Worm (Caenorhabditis elegans) whole organism, young adult: ENCODE results near the gene try-5.

ENCODE experiments used
- B0035.1 ChIP-seq: sonication (generic microtip); optimal IDR thresholded peaks from 2 replicates; lab custom pipeline; 2016; ENCODE audit warnings: missing genetic modification characterization, mild to moderate bottlenecking, missing compliant biosample characterization, missing genotype, missing genetic modification reagents
- C06A6.2 ChIP-seq: fragments of 200-800 bp; sonication (Bioruptor generic); conservative IDR thresholded peaks from 2 replicates; pipeline ENCODE4 v1.3.6; 2022; ENCODE audit warnings: missing genetic modification characterization, missing compliant biosample characterization
- C17E4.6 ChIP-seq: fragments of 200-800 bp; sonication (Bioruptor generic); IDR thresholded peaks from 2 replicates; pipeline ENCODE4 v1.3.6; 2022; ENCODE audit warnings: missing genetic modification reagents, missing genetic modification characterization, missing compliant biosample characterization
- F37B4.10 ChIP-seq: fragments of 200-800 bp; sonication (Bioruptor generic); IDR thresholded peaks from 2 replicates; pipeline ENCODE4 v1.3.6; 2022; ENCODE audit warnings: missing genetic modification characterization, missing compliant biosample characterization
- F49E8.2 ChIP-seq: sonication (generic microtip); optimal IDR thresholded peaks from 3 replicates; lab custom pipeline; 2017; ENCODE audit warnings: missing genetic modification characterization, mild to moderate bottlenecking, missing compliant biosample characterization, antibody characterized with exemption, moderate library complexity; ENCODE audit not compliant: insufficient read depth
- F57A8.1 ChIP-seq: fragments of 200-800 bp; sonication (Bioruptor generic); optimal IDR thresholded peaks from 2 replicates; lab custom pipeline; 2018; ENCODE audit warnings: mild to moderate bottlenecking, missing genetic modification characterization, moderate library complexity, missing compliant biosample characterization
- Y79H2A.3 ChIP-seq: fragments of 200-800 bp; sonication (Bioruptor generic); conservative IDR thresholded peaks from 2 replicates; pipeline ENCODE4 v1.3.6; 2022; ENCODE audit warnings: missing genetic modification reagents, missing genetic modification characterization, missing compliant biosample characterization
- ama-1 ChIP-seq, 3 experiments: fragments of 150-350 bp in 1 of 3; sonication (generic microtip) in 2 of 3; optimal IDR thresholded peaks; 2 replicates each; lab custom pipeline; 2014 to 2018; ENCODE audit warnings: missing biosample characterization in 2 of 3, missing genetic modification characterization in 2 of 3, missing genetic modification reagents in 2 of 3
- aptf-2 ChIP-seq: fragments of 200-800 bp; sonication (Bioruptor generic); conservative IDR thresholded peaks from 2 replicates; pipeline ENCODE4 v1.3.6; 2022; ENCODE audit warnings: missing genetic modification reagents, missing genetic modification characterization, missing compliant biosample characterization
- aptf-3 ChIP-seq: fragments of 200-800 bp; sonication (Bioruptor generic); IDR thresholded peaks from 2 replicates; pipeline ENCODE4 v1.3.6; 2022; ENCODE audit warnings: missing genetic modification characterization, missing compliant biosample characterization
- atf-7 ChIP-seq: sonication (generic microtip); optimal IDR thresholded peaks from 2 replicates; lab custom pipeline; 2017; ENCODE audit warnings: mild to moderate bottlenecking, missing genetic modification characterization, missing compliant biosample characterization
- attf-3 ChIP-seq: fragments of 200-800 bp; sonication (Bioruptor generic); conservative IDR thresholded peaks from 2 replicates; pipeline ENCODE4 v1.3.6; 2022; ENCODE audit warnings: missing genetic modification reagents, missing genetic modification characterization, missing compliant biosample characterization
- attf-6 ChIP-seq: fragments of 200-800 bp; sonication (Bioruptor generic); IDR thresholded peaks from 2 replicates; pipeline ENCODE4 v1.3.6; 2022; ENCODE audit warnings: missing genetic modification reagents, missing genetic modification characterization, missing compliant biosample characterization
- bed-2 ChIP-seq: fragments of 200-800 bp; sonication (Bioruptor generic); IDR thresholded peaks from 2 replicates; pipeline ENCODE4 v1.3.6; 2022; ENCODE audit warnings: missing genetic modification reagents, missing genetic modification characterization, missing compliant biosample characterization
- ccch-3 ChIP-seq: fragments of 200-800 bp; sonication (Bioruptor generic); optimal IDR thresholded peaks from 2 replicates; lab custom pipeline; 2018; ENCODE audit warnings: mild to moderate bottlenecking, missing genetic modification characterization, missing compliant biosample characterization
- cebp-1 ChIP-seq, 2 experiments: fragments of 200-800 bp in 1 of 2; sonication (Bioruptor generic) in 1 of 2; sonication (generic microtip) in 1 of 2; IDR thresholded peaks in 1 of 2; optimal IDR thresholded peaks in 1 of 2; 2 replicates each; pipeline versions ENCODE4 v1.3.6 to Lab custom; 2017 to 2022; ENCODE audit warnings: missing compliant biosample characterization in 2 of 2, missing genetic modification characterization in 2 of 2, mild to moderate bottlenecking in 1 of 2, missing genetic modification reagents in 1 of 2, moderate library complexity in 1 of 2
- ceh-27 ChIP-seq: fragments of 200-800 bp; sonication (Bioruptor generic); optimal IDR thresholded peaks from 2 replicates; lab custom pipeline; 2018; ENCODE audit warnings: mild to moderate bottlenecking, missing genetic modification characterization, moderate library complexity, missing compliant biosample characterization
- ceh-79 ChIP-seq: sonication (generic microtip); optimal IDR thresholded peaks from 2 replicates; lab custom pipeline; 2017; ENCODE audit warnings: mild to moderate bottlenecking, missing genetic modification characterization, missing compliant biosample characterization
- ceh-91 ChIP-seq: fragments of 200-800 bp; sonication (Bioruptor generic); IDR thresholded peaks from 2 replicates; pipeline ENCODE4 v1.3.6; 2022; ENCODE audit warnings: missing genetic modification reagents, missing genetic modification characterization, missing compliant biosample characterization
- chd-7 ChIP-seq: sonication (generic microtip); optimal IDR thresholded peaks from 2 replicates; lab custom pipeline; 2016; ENCODE audit warnings: mild to moderate bottlenecking, missing genetic modification characterization, moderate library complexity, missing compliant biosample characterization
- dox-1 ChIP-seq: fragments of 200-800 bp; sonication (Bioruptor generic); IDR thresholded peaks from 2 replicates; pipeline ENCODE4 v1.3.6; 2022; ENCODE audit warnings: missing genetic modification reagents, missing genetic modification characterization, missing compliant biosample characterization
- dpff-1 ChIP-seq: sonication (generic microtip); optimal IDR thresholded peaks from 2 replicates; lab custom pipeline; 2017; ENCODE audit warnings: mild to moderate bottlenecking, missing genetic modification characterization, missing compliant biosample characterization
- efl-1 ChIP-seq: fragments of 150-350 bp; optimal IDR thresholded peaks from 2 replicates; lab custom pipeline; 2014; ENCODE audit warnings: missing biosample characterization, missing genetic modification reagents, missing genetic modification characterization
- egl-18 ChIP-seq: fragments of 200-800 bp; sonication (Bioruptor generic); IDR thresholded peaks from 2 replicates; pipeline ENCODE4 v1.3.6; 2022; ENCODE audit warnings: missing genetic modification reagents, missing genetic modification characterization, missing compliant biosample characterization
- egl-44 ChIP-seq: fragments of 200-800 bp; sonication (Bioruptor generic); IDR thresholded peaks from 2 replicates; pipeline ENCODE4 v1.3.6; 2022; ENCODE audit warnings: missing genetic modification reagents, missing genetic modification characterization, missing compliant biosample characterization
- ets-4 ChIP-seq: fragments of 200-800 bp; sonication (Bioruptor generic); optimal IDR thresholded peaks from 2 replicates; lab custom pipeline; 2018; ENCODE audit warnings: mild to moderate bottlenecking, missing genetic modification characterization, missing compliant biosample characterization
- him-1 ChIP-seq: sonication (generic microtip); optimal IDR thresholded peaks from 2 replicates; lab custom pipeline; 2016; ENCODE audit warnings: missing genotype, missing genetic modification reagents, missing genetic modification characterization, missing compliant biosample characterization
- hlh-12 ChIP-seq: sonication (generic microtip); optimal IDR thresholded peaks from 2 replicates; lab custom pipeline; 2016; ENCODE audit warnings: missing genetic modification characterization, missing compliant biosample characterization
- hrde-1 ChIP-seq: sonication (generic microtip); optimal IDR thresholded peaks from 2 replicates; lab custom pipeline; 2016; ENCODE audit warnings: missing genetic modification characterization, mild to moderate bottlenecking, missing compliant biosample characterization, moderate library complexity, missing genotype, missing genetic modification reagents, borderline replicate concordance
- let-607 ChIP-seq, 2 experiments: fragments of 200-800 bp in 1 of 2; sonication (Bioruptor generic) in 1 of 2; sonication (generic microtip) in 1 of 2; optimal IDR thresholded peaks; 2 replicates each; lab custom pipeline; 2016 to 2018; ENCODE audit warnings: mild to moderate bottlenecking in 2 of 2, missing compliant biosample characterization in 2 of 2, missing genetic modification characterization in 2 of 2, moderate library complexity in 2 of 2, missing genotype in 1 of 2
- lir-1 ChIP-seq: fragments of 200-800 bp; sonication (Bioruptor generic); conservative IDR thresholded peaks from 2 replicates; pipeline ENCODE4 v1.3.6; 2022; ENCODE audit warnings: missing genetic modification reagents, missing genetic modification characterization, missing compliant biosample characterization
- lsy-27 ChIP-seq: sonication (generic microtip); optimal IDR thresholded peaks from 2 replicates; lab custom pipeline; 2017; ENCODE audit warnings: missing genetic modification characterization, mild to moderate bottlenecking, missing compliant biosample characterization, antibody characterized with exemption, missing genotype, borderline replicate concordance; ENCODE audit not compliant: insufficient read depth
- mcd-1 ChIP-seq: fragments of 200-800 bp; sonication (Bioruptor generic); IDR thresholded peaks from 2 replicates; pipeline ENCODE4 v1.3.6; 2022; ENCODE audit warnings: missing genetic modification reagents, missing genetic modification characterization, missing compliant biosample characterization
- mel-28 ChIP-seq: sonication (generic microtip); optimal IDR thresholded peaks from 2 replicates; lab custom pipeline; 2016; ENCODE audit warnings: borderline replicate concordance, mild to moderate bottlenecking, missing genetic modification characterization, missing compliant biosample characterization
- mes-4 ChIP-seq: sonication (generic microtip); optimal IDR thresholded peaks from 2 replicates; lab custom pipeline; 2016; ENCODE audit warnings: missing genotype, missing genetic modification characterization, missing compliant biosample characterization
- nfyb-1 ChIP-seq: fragments of 200-800 bp; sonication (Bioruptor generic); IDR thresholded peaks from 2 replicates; pipeline ENCODE4 v1.3.6; 2022; ENCODE audit warnings: missing genetic modification reagents, missing genetic modification characterization, missing compliant biosample characterization
- nhr-120 ChIP-seq: fragments of 200-800 bp; sonication (Bioruptor generic); IDR thresholded peaks from 2 replicates; pipeline ENCODE4 v1.3.6; 2022; ENCODE audit warnings: missing genetic modification characterization, missing compliant biosample characterization
- nhr-179 ChIP-seq: sonication (generic microtip); optimal IDR thresholded peaks from 2 replicates; lab custom pipeline; 2016; ENCODE audit warnings: mild to moderate bottlenecking, missing genetic modification characterization, missing compliant biosample characterization
- nhr-27 ChIP-seq: fragments of 200-800 bp; sonication (Bioruptor generic); optimal IDR thresholded peaks from 2 replicates; lab custom pipeline; 2018; ENCODE audit warnings: mild to moderate bottlenecking, missing genetic modification characterization, moderate library complexity, missing compliant biosample characterization
- nhr-90 ChIP-seq: sonication (generic microtip); optimal IDR thresholded peaks from 2 replicates; lab custom pipeline; 2016; ENCODE audit warnings: missing genotype, mild to moderate bottlenecking, missing genetic modification characterization, missing compliant biosample characterization
- sdz-38 ChIP-seq: sonication (generic microtip); optimal IDR thresholded peaks from 2 replicates; lab custom pipeline; 2016; ENCODE audit warnings: missing genotype, missing genetic modification characterization, missing compliant biosample characterization
- tlf-1 ChIP-seq: fragments of 200-800 bp; sonication (Bioruptor generic); optimal IDR thresholded peaks from 2 replicates; lab custom pipeline; 2018; ENCODE audit warnings: mild to moderate bottlenecking, missing genetic modification characterization, missing compliant biosample characterization
- unc-62 ChIP-seq: fragments of 150-350 bp; optimal IDR thresholded peaks from 2 replicates; lab custom pipeline; 2014; ENCODE audit warnings: missing biosample characterization, missing genetic modification reagents, missing genetic modification characterization
- xnd-1 ChIP-seq: sonication (generic microtip); optimal IDR thresholded peaks from 2 replicates; lab custom pipeline; 2016; ENCODE audit warnings: missing genotype, missing genetic modification reagents, missing genetic modification characterization, missing compliant biosample characterization
- ztf-22 ChIP-seq: fragments of 200-800 bp; sonication (Bioruptor generic); optimal IDR thresholded peaks from 2 replicates; lab custom pipeline; 2018; ENCODE audit warnings: mild to moderate bottlenecking, missing genetic modification characterization, moderate library complexity, missing compliant biosample characterization
- ztf-25 ChIP-seq: fragments of 200-800 bp; sonication (Bioruptor generic); IDR thresholded peaks from 2 replicates; pipeline ENCODE4 v1.3.6; 2022; ENCODE audit warnings: missing genetic modification reagents, missing genetic modification characterization, missing compliant biosample characterization

The try-5 gene

DNA sequence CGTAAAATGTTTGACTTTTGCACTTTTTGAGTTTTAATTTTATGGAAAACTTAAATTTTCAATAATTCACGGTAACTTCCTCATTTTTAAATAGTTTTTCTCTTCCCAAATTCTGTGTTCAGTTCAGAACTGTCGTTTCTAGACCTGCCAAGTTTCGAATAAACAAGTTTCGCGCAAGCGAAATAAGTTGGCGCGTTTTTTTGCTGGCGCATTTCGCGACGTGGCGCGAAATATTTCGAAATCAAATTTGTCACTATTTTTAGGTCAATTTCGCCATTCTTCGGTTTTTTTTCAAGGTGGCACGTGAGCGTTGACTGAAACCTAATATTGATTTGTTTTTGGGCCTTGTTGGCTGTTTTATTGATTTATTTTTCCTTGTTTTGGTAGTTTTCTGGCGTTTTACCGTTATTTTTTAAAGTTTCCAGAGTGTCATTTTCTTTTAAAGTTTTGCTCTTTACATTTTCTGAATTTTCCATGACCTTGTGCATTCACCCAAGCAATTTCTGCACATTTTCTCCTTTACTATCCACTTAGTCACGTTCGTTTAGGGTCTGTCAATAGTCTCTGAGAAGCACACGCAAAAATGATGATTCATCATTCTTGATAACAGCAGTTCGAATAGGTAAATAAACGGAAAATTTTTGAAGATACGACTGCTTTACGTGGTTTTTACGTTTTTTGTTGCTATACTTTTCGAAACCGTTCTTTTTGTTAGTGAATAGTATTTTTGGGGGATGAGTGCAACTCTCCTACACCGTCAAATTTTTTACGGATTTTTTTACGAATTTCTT, 35.9 kb downstream of the try-5 start (continued):
- no peak for TF ChIP-seq ceh-79 (tag; lab: Kevin White, UChicago)
- TF ChIP-seq unc-62, result no peak
- TF ChIP-seq efl-1 (GFP tag; lab: Kevin White, UChicago), result peak; percentile 99
- TF ChIP-seq C17E4.6 (GFP tag; lab: Robert Waterston, UW), result no peak
- TF ChIP-seq hlh-12, result no peak
- TF ChIP-seq ccch-3 (GFP tag; lab: Kevin White, UChicago), result no peak
- peak; percentile 83 for TF ChIP-seq tlf-1 (GFP tag; lab: Kevin White, UChicago)
- no peak for TF ChIP-seq ztf-22
- no peak for TF ChIP-seq hrde-1
- no peak for TF ChIP-seq nhr-27
- no peak for TF ChIP-seq let-607 (tag; optimal IDR thresholded peaks at IDR 0.05; lab: Kevin White, UChicago)
- TF ChIP-seq F57A8.1 (GFP tag; lab: Kevin White, UChicago), result no peak
- peak; percentile 42; the same call in 1 of the 2 replicates for TF ChIP-seq lir-1 (GFP tag; lab: Robert Waterston, UW)
- no peak for TF ChIP-seq ets-4 (GFP tag; lab: Kevin White, UChicago)
- TF ChIP-seq sdz-38 (tag; lab: Kevin White, UChicago), result no peak
- TF ChIP-seq F37B4.10 (GFP tag; lab: Robert Waterston, UW), result no peak
- TF ChIP-seq aptf-2 (GFP tag; lab: Robert Waterston, UW), result no peak
- no peak for TF ChIP-seq dpff-1 (tag; lab: Kevin White, UChicago)
- no peak for TF ChIP-seq lsy-27 (tag; lab: Kevin White, UChicago)
- TF ChIP-seq Y79H2A.3 (GFP tag; lab: Robert Waterston, UW), result 0 out of 2 replicates have a peak, but pooled peaks have one; percentile 55
- TF ChIP-seq cebp-1 (GFP tag; IDR thresholded peaks at IDR 0.05; lab: Robert Waterston, UW), result peak; percentile 71
- TF ChIP-seq cebp-1 (tag; optimal IDR thresholded peaks at IDR 0.05; lab: Kevin White, UChicago), result peak; percentile 82
- TF ChIP-seq ceh-91 (GFP tag; lab: Robert Waterston, UW), result peak; percentile 95
- TF ChIP-seq nfyb-1 (GFP tag; lab: Robert Waterston, UW), result no peak
- TF ChIP-seq F49E8.2 (tag; lab: Kevin White, UChicago), result peak; percentile 82
- 0 out of 2 replicates have a peak, but pooled peaks have one; percentile 75 for TF ChIP-seq aptf-3 (GFP tag; lab: Robert Waterston, UW)
- TF ChIP-seq nhr-179 (tag; lab: Kevin White, UChicago), result no peak
- TF ChIP-seq attf-3 (GFP tag; lab: Robert Waterston, UW), result peak; percentile 63
- no peak for TF ChIP-seq ama-1 (optimal IDR thresholded peaks at IDR 0.05; lab: Kevin White, UChicago)
- no peak for TF ChIP-seq ama-1 (GFP tag; optimal IDR thresholded peaks at IDR 0.05; lab: Kevin White, UChicago)
- TF ChIP-seq egl-44 (GFP tag; lab: Robert Waterston, UW), result no peak
- no peak for TF ChIP-seq B0035.1 (tag; lab: Kevin White, UChicago)
- TF ChIP-seq nhr-120 (GFP tag; lab: Robert Waterston, UW), result no peak
- peak; percentile 64 for TF ChIP-seq him-1 (tag; lab: Kevin White, UChicago)
- TF ChIP-seq ztf-25 (GFP tag; lab: Robert Waterston, UW), result no peak
- no peak for TF ChIP-seq atf-7
- TF ChIP-seq bed-2 (GFP tag; lab: Robert Waterston, UW), result no peak
- TF ChIP-seq ceh-27, result no peak
- peak; percentile 78 for TF ChIP-seq attf-6 (GFP tag; lab: Robert Waterston, UW)
- no peak for TF ChIP-seq egl-18 (GFP tag; lab: Robert Waterston, UW)
- no peak for TF ChIP-seq chd-7 (tag; lab: Kevin White, UChicago)
- peak; percentile 99 for TF ChIP-seq xnd-1 (tag; lab: Kevin White, UChicago)
- TF ChIP-seq mes-4, result no peak
- no peak for TF ChIP-seq C06A6.2 (GFP tag; lab: Robert Waterston, UW)
- TF ChIP-seq nhr-90 (tag; lab: Kevin White, UChicago), result no peak
- peak; percentile 94 for TF ChIP-seq dox-1
- TF ChIP-seq mel-28 (tag; lab: Kevin White, UChicago), result no peak
- TF ChIP-seq mcd-1, result no peak; the same call in 1 of the 2 replicates
